Worm (Caenorhabditis elegans): ENCODE results near the gene rrf-3.

rrf-3 gene

DNA sequence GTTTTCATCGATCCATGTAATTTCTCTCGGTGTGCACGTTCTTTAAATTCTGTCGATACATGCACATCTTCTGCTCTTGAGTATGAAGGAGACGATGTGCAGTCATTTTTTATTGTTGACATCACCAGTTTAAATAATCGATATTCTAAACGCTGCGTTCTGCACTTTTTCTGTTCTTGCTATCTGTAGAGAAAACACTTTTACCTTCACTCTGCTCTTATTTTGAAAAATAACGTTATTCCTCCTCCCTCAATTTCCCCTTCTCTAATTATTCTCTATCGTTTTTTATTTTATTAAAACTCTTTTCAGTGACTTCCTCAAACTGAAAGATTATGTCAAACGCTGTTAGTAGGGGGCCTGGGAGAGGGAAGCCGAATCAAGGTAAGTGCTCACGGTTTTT, 54.7 kb downstream of the rrf-3 start, which contains the start of gene ifg-1:
TSS of gene ifg-1 (plus strand) at position 301 of the 400 bp plus-strand sequence.
- TF ChIP-seq sem-2 (GFP tag; optimal IDR thresholded peaks at IDR 0.05) (no peak), drap-1 (GFP tag; optimal IDR thresholded peaks at IDR 0.05) (no peak), elt-1 (tag; optimal IDR thresholded peaks at IDR 0.05; ENCODE audit: borderline replicate concordance, insufficient read depth) (no peak)
